Worm (Caenorhabditis elegans) whole organism, L3 larva: ENCODE results near the gene lbp-3.

ENCODE experiments used
- ZK546.5 ChIP-seq: sonication (generic microtip); optimal IDR thresholded peaks from 2 replicates; lab custom pipeline; 2017; ENCODE audit warnings: missing biosample characterization, missing genetic modification characterization
- aly-2 ChIP-seq: fragments of 150-350 bp; optimal IDR thresholded peaks from 2 replicates; lab custom pipeline; 2014; ENCODE audit warnings: missing biosample characterization, missing genetic modification characterization
- ama-1 ChIP-seq: fragments of 150-350 bp; optimal IDR thresholded peaks from 2 replicates; lab custom pipeline; 2018
- fkh-10 ChIP-seq: sonication (generic microtip); optimal IDR thresholded peaks from 2 replicates; lab custom pipeline; 2017; ENCODE audit warnings: missing biosample characterization, missing genetic modification reagents, missing genetic modification characterization
- hmg-11 ChIP-seq: sonication (generic microtip); optimal IDR thresholded peaks from 2 replicates; lab custom pipeline; 2016; ENCODE audit warnings: missing genetic modification characterization, missing compliant biosample characterization
- jun-1 ChIP-seq: fragments of 150-350 bp; optimal IDR thresholded peaks from 2 replicates; lab custom pipeline; 2014; ENCODE audit warnings: missing biosample characterization, missing genetic modification reagents, missing genetic modification characterization
- lin-15B ChIP-seq: fragments of 150-350 bp; optimal IDR thresholded peaks from 2 replicates; lab custom pipeline; 2014; ENCODE audit warnings: missing biosample characterization, missing genetic modification characterization
- lin-39 ChIP-seq: fragments of 150-350 bp; optimal IDR thresholded peaks from 2 replicates; lab custom pipeline; 2018; ENCODE audit warnings: missing biosample characterization, missing genetic modification reagents, missing genetic modification characterization
- mdl-1 ChIP-seq: fragments of 150-350 bp; optimal IDR thresholded peaks from 2 replicates; lab custom pipeline; 2014; ENCODE audit warnings: missing biosample characterization, missing genetic modification characterization
- nhr-237 ChIP-seq: fragments of 150-350 bp; optimal IDR thresholded peaks from 2 replicates; lab custom pipeline; 2014; ENCODE audit warnings: missing biosample characterization, missing genetic modification characterization
- skn-1 ChIP-seq: fragments of 150-350 bp; optimal IDR thresholded peaks from 2 replicates; lab custom pipeline; 2014; ENCODE audit warnings: missing biosample characterization, missing genetic modification characterization
- snpc-4 ChIP-seq: fragments of 150-350 bp; optimal IDR thresholded peaks from 2 replicates; lab custom pipeline; 2014; ENCODE audit warnings: missing biosample characterization, missing genetic modification characterization
- unc-62 ChIP-seq: fragments of 150-350 bp; sonication (generic microtip); optimal IDR thresholded peaks from 4 replicates; lab custom pipeline; 2014; ENCODE audit warnings: missing biosample characterization, missing genetic modification reagents, missing genetic modification characterization
- ztf-4 ChIP-seq: fragments of 150-350 bp; optimal IDR thresholded peaks from 2 replicates; lab custom pipeline; 2014; ENCODE audit warnings: missing biosample characterization, missing genetic modification characterization

DNA sequence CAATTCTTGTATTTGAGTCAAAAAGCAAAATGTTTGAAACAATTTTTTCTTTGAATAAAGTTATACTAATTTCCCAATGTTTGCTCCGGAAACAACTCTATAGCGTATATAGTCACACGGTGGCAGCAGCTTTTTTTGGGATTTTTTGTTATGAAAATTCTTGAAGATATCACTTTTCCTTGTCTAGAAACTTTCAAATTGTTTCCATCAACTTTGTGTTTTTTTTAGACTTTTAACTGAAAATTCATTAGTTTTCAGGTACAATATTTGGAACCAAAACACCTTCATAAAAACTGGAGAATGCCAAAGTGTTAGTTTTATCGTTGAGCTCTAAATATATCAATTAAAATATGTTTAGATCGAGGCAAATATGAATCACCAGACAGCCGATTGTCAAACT is 15.4 kb downstream of the lbp-3 start, which contains the start of gene K09C4.7:
- TF ChIP-seq jun-1 (tag; lab: Kevin White, UChicago) (no peak), ama-1 (lab: Kevin White, UChicago) (no peak), lin-39 (tag; lab: Kevin White, UChicago) (no peak), hmg-11 (tag; lab: Kevin White, UChicago) (no peak), fkh-10 (GFP tag; lab: Kevin White, UChicago) (no peak), lin-15B (tag; lab: Kevin White, UChicago) (no peak), nhr-237 (tag; lab: Kevin White, UChicago) (no peak), unc-62 (GFP tag; lab: Kevin White, UChicago) (no peak), aly-2 (no peak), ztf-4 (no peak), snpc-4 (tag; lab: Kevin White, UChicago) (no peak), mdl-1 (no peak), ZK546.5 (tag; lab: Kevin White, UChicago) (no peak), skn-1 (tag; lab: Kevin White, UChicago) (no peak)
